Fruit fly (Drosophila melanogaster) whole organism, embryonic: ENCODE measurements around the gene CG7402.

Experiments used
- Atf-2 ChIP-seq: fragments of 200-800 bp; sonication (Bioruptor generic); optimal IDR thresholded peaks from 2 replicates; lab custom pipeline; 2016; ENCODE audit warnings: missing biosample characterization, missing genetic modification characterization
- BtbVII ChIP-seq: fragments of 200-800 bp; sonication (Bioruptor generic); optimal IDR thresholded peaks from 3 replicates; lab custom pipeline; 2017; ENCODE audit warnings: missing biosample characterization, mild to moderate bottlenecking, missing genetic modification characterization
- CG11093 ChIP-seq: fragments of 200-800 bp; sonication (Bioruptor generic); IDR thresholded peaks from 3 replicates; pipeline ENCODE4 v1.3.6; 2022; ENCODE audit warnings: missing biosample characterization, missing genetic modification characterization
- CG18476 ChIP-seq: fragments of 200-800 bp; sonication (Bioruptor generic); optimal IDR thresholded peaks from 2 replicates; lab custom pipeline; 2016; ENCODE audit warnings: missing biosample characterization, mild to moderate bottlenecking, missing genetic modification characterization
- CG18599 ChIP-seq: fragments of 200-800 bp; sonication (Bioruptor generic); optimal IDR thresholded peaks from 3 replicates; lab custom pipeline; 2017; ENCODE audit warnings: missing biosample characterization, missing genetic modification characterization, mild to moderate bottlenecking, moderate library complexity, missing genetic modification reagents
- CG2678 ChIP-seq: fragments of 200-800 bp; sonication (Bioruptor generic); optimal IDR thresholded peaks from 3 replicates; lab custom pipeline; 2019; ENCODE audit warnings: missing biosample characterization, mild to moderate bottlenecking, missing genetic modification characterization, moderate library complexity
- CG34376 ChIP-seq: fragments of 200-800 bp; sonication (Bioruptor generic); optimal IDR thresholded peaks from 2 replicates; lab custom pipeline; 2018; ENCODE audit warnings: missing biosample characterization, mild to moderate bottlenecking, missing genetic modification characterization
- CG3838 ChIP-seq: fragments of 200-800 bp; sonication (Bioruptor generic); optimal IDR thresholded peaks from 3 replicates; lab custom pipeline; 2016; ENCODE audit warnings: missing biosample characterization, missing genetic modification characterization
- CG5245 ChIP-seq: fragments of 200-800 bp; sonication (Bioruptor generic); optimal IDR thresholded peaks from 3 replicates; lab custom pipeline; 2016; ENCODE audit warnings: missing biosample characterization, missing genetic modification characterization
- CG6689 ChIP-seq: fragments of 200-800 bp; sonication (Bioruptor generic); IDR thresholded peaks from 2 replicates; pipeline ENCODE4 v1.3.6; 2022; ENCODE audit warnings: missing biosample characterization, missing genetic modification characterization
- CG6854 ChIP-seq: fragments of 200-800 bp; sonication (Bioruptor generic); optimal IDR thresholded peaks from 3 replicates; lab custom pipeline; 2017; ENCODE audit warnings: missing biosample characterization, mild to moderate bottlenecking, missing genetic modification characterization
- CG7372 ChIP-seq: fragments of 200-800 bp; sonication (Bioruptor generic); IDR thresholded peaks from 2 replicates; pipeline ENCODE4 v1.3.6; 2022; ENCODE audit warnings: missing biosample characterization, missing genetic modification characterization
- CG8290 ChIP-seq, 3 experiments: fragments of 200-800 bp; sonication (Bioruptor generic); optimal IDR thresholded peaks; 2 replicates each; lab custom pipeline; 2016 to 2019; ENCODE audit warnings: missing biosample characterization in 3 of 3, missing genetic modification characterization in 3 of 3, mild to moderate bottlenecking in 2 of 3, moderate library complexity in 1 of 3
- CG9932 ChIP-seq: fragments of 200-800 bp; sonication (Bioruptor generic); IDR thresholded peaks from 2 replicates; pipeline ENCODE4 v1.3.6; 2022; ENCODE audit warnings: missing biosample characterization, missing genetic modification characterization
- CHES-1-like ChIP-seq: fragments of 200-800 bp; sonication (Bioruptor generic); optimal IDR thresholded peaks from 2 replicates; lab custom pipeline; 2016; ENCODE audit warnings: missing biosample characterization, missing genetic modification characterization
- Dfd ChIP-seq, 2 experiments: fragments of >200 bp; optimal IDR thresholded peaks; 2 replicates each; lab custom pipeline; 2017; ENCODE audit warnings: missing biosample characterization in 2 of 2, missing genetic modification characterization in 2 of 2
- Dip2 ChIP-seq: fragments of 200-800 bp; sonication (Bioruptor generic); IDR thresholded peaks from 2 replicates; pipeline ENCODE4 v1.3.6; 2022; ENCODE audit warnings: missing biosample characterization, missing genetic modification characterization
- Doc3 ChIP-seq: fragments of 200-800 bp; sonication (Bioruptor generic); IDR thresholded peaks from 3 replicates; pipeline ENCODE4 v1.3.6; 2022; ENCODE audit warnings: missing biosample characterization, missing genetic modification characterization; ENCODE audit not compliant: partially characterized antibody
- Drgx ChIP-seq: fragments of 200-800 bp; sonication (Bioruptor generic); IDR thresholded peaks from 2 replicates; pipeline ENCODE4 v1.3.6; 2022; ENCODE audit warnings: missing biosample characterization, missing genetic modification characterization
- Fer2 ChIP-seq: fragments of 200-800 bp; sonication (Bioruptor generic); optimal IDR thresholded peaks from 2 replicates; lab custom pipeline; 2018; ENCODE audit warnings: missing biosample characterization, mild to moderate bottlenecking, missing genetic modification characterization, moderate library complexity
- Mrtf ChIP-seq: fragments of 200-800 bp; sonication (Bioruptor generic); IDR thresholded peaks from 3 replicates; pipeline ENCODE4 v1.3.6; 2022; ENCODE audit warnings: missing biosample characterization, missing genetic modification characterization
- Sox102F ChIP-seq: fragments of 200-800 bp; sonication (Bioruptor generic); optimal IDR thresholded peaks from 2 replicates; lab custom pipeline; 2018; ENCODE audit warnings: missing biosample characterization, mild to moderate bottlenecking, missing genetic modification characterization, moderate library complexity
- Sry-β ChIP-seq: fragments of 200-800 bp; sonication (Bioruptor generic); optimal IDR thresholded peaks from 2 replicates; lab custom pipeline; 2018; ENCODE audit warnings: missing biosample characterization, mild to moderate bottlenecking, missing genetic modification characterization, moderate library complexity
- Stat92E ChIP-seq, 3 experiments: fragments of >200 bp in 2 of 3; fragments of 200-800 bp in 1 of 3; sonication (Bioruptor generic) in 1 of 3; optimal IDR thresholded peaks; 2 replicates each; lab custom pipeline; 2017 to 2019; ENCODE audit warnings: missing biosample characterization in 3 of 3, missing genetic modification characterization in 3 of 3, mild to moderate bottlenecking in 1 of 3, moderate library complexity in 1 of 3
- Taf1 ChIP-seq: fragments of 200-800 bp; sonication (Bioruptor generic); IDR thresholded peaks from 2 replicates; pipeline ENCODE4 v1.3.6; 2022; ENCODE audit warnings: missing biosample characterization, missing genetic modification characterization
- cwo ChIP-seq: fragments of 200-800 bp; sonication (Bioruptor generic); optimal IDR thresholded peaks from 3 replicates; lab custom pipeline; 2017; ENCODE audit warnings: missing biosample characterization, missing genetic modification characterization, mild to moderate bottlenecking, moderate library complexity, missing genetic modification reagents
- dm ChIP-seq: fragments of 200-800 bp; sonication (Bioruptor generic); optimal IDR thresholded peaks from 3 replicates; lab custom pipeline; 2016; ENCODE audit warnings: missing biosample characterization, missing genetic modification characterization
- exex ChIP-seq: fragments of 200-800 bp; sonication (Bioruptor generic); optimal IDR thresholded peaks from 4 replicates; lab custom pipeline; 2018; ENCODE audit warnings: missing biosample characterization, mild to moderate bottlenecking, missing genetic modification characterization, moderate library complexity
- grn ChIP-seq: fragments of 200-800 bp; sonication (Bioruptor generic); optimal IDR thresholded peaks from 3 replicates; lab custom pipeline; 2017; ENCODE audit warnings: missing biosample characterization, missing genetic modification characterization
- ham ChIP-seq: fragments of 200-800 bp; sonication (Bioruptor generic); IDR thresholded peaks from 2 replicates; pipeline ENCODE4 v1.3.6; 2022; ENCODE audit warnings: missing biosample characterization, missing genetic modification characterization
- kah ChIP-seq: fragments of 200-800 bp; sonication (Bioruptor generic); optimal IDR thresholded peaks from 2 replicates; lab custom pipeline; 2018; ENCODE audit warnings: missing biosample characterization, mild to moderate bottlenecking, missing genetic modification characterization
- lab ChIP-seq: fragments of 200-800 bp; sonication (Bioruptor generic); optimal IDR thresholded peaks from 3 replicates; lab custom pipeline; 2017; ENCODE audit warnings: missing biosample characterization, missing genetic modification characterization, mild to moderate bottlenecking, moderate library complexity, missing genetic modification reagents
- lmd ChIP-seq: fragments of 200-800 bp; sonication (Bioruptor generic); IDR thresholded peaks from 2 replicates; pipeline ENCODE4 v1.3.6; 2022; ENCODE audit warnings: missing biosample characterization, missing genetic modification characterization
- mirr ChIP-seq: fragments of 200-800 bp; sonication (Bioruptor generic); optimal IDR thresholded peaks from 3 replicates; lab custom pipeline; 2018; ENCODE audit warnings: missing biosample characterization, mild to moderate bottlenecking, missing genetic modification characterization
- onecut ChIP-seq: fragments of 200-800 bp; sonication (Bioruptor generic); IDR thresholded peaks from 2 replicates; pipeline ENCODE4 v1.3.6; 2022; ENCODE audit warnings: missing biosample characterization, missing genetic modification characterization
- rib ChIP-seq: fragments of 200-800 bp; sonication (Bioruptor generic); IDR thresholded peaks from 2 replicates; pipeline ENCODE4 v1.3.6; 2022; ENCODE audit warnings: missing biosample characterization, missing genetic modification characterization
- row ChIP-seq: fragments of 200-800 bp; sonication (Bioruptor generic); IDR thresholded peaks from 3 replicates; pipeline ENCODE4 v1.3.6; 2022; ENCODE audit warnings: missing biosample characterization, missing genetic modification characterization
- sens ChIP-seq: fragments of 200-800 bp; sonication (Bioruptor generic); peaks from one replicate; lab custom pipeline; 2016; ENCODE audit warnings: missing biosample characterization, missing genetic modification characterization
- seq ChIP-seq: fragments of 200-800 bp; sonication (Bioruptor generic); IDR thresholded peaks from 2 replicates; pipeline ENCODE4 v1.3.6; 2022; ENCODE audit warnings: missing biosample characterization, missing genetic modification characterization
- shn ChIP-seq: fragments of 200-800 bp; sonication (Bioruptor generic); optimal IDR thresholded peaks from 3 replicates; lab custom pipeline; 2016; ENCODE audit warnings: missing biosample characterization, missing genetic modification characterization
- slp2 ChIP-seq: fragments of 200-800 bp; sonication (Bioruptor generic); optimal IDR thresholded peaks from 2 replicates; lab custom pipeline; 2016; ENCODE audit warnings: missing biosample characterization, missing genetic modification characterization
- so ChIP-seq: fragments of 200-800 bp; sonication (Bioruptor generic); IDR thresholded peaks from 3 replicates; pipeline ENCODE4 v1.3.6; 2022; ENCODE audit warnings: missing biosample characterization, missing genetic modification characterization
- sug ChIP-seq: fragments of 200-800 bp; optimal IDR thresholded peaks from 2 replicates; lab custom pipeline; 2019; ENCODE audit warnings: missing biosample characterization, mild to moderate bottlenecking, missing genetic modification characterization, moderate library complexity
- tgo ChIP-seq: fragments of 200-800 bp; sonication (Bioruptor generic); IDR thresholded peaks from 3 replicates; pipeline ENCODE4 v1.3.6; 2022; ENCODE audit warnings: missing biosample characterization, missing genetic modification characterization
- tin ChIP-seq: fragments of 200-800 bp; sonication (Bioruptor generic); optimal IDR thresholded peaks from 3 replicates; lab custom pipeline; 2016; ENCODE audit warnings: missing biosample characterization, missing genetic modification characterization
- zfh1 ChIP-seq: fragments of 200-800 bp; sonication (Bioruptor generic); IDR thresholded peaks from 3 replicates; pipeline ENCODE4 v1.3.6; 2022; ENCODE audit warnings: missing biosample characterization, missing genetic modification characterization

Gene CG7402

dm6 chr3L:17902186-17902585 is 14.7 kb downstream of the CG7402 start:
- no peak for TF ChIP-seq CG6854 (GFP tag; lab: Kevin White, UChicago)
- TF ChIP-seq exex (tag; lab: Kevin White, UChicago): peak; percentile 90
- peak; percentile 11 for TF ChIP-seq lab (GFP tag; lab: Kevin White, UChicago)
- TF ChIP-seq grn (GFP tag; lab: Kevin White, UChicago): peak; percentile 63
- TF ChIP-seq sens: peak; percentile 18
- no peak for TF ChIP-seq CG5245 (GFP tag; lab: Kevin White, UChicago)
- no peak for TF ChIP-seq Taf1 (GFP tag; lab: Robert Waterston, UW)
- TF ChIP-seq, all 482 proteins: peak for 4

dm6 chr3L:17902621-17903020 is 15.1 kb downstream of the CG7402 start:
- 0 out of 2 replicates have a peak, but pooled peaks have one; percentile 13 for TF ChIP-seq CG7372
- no peak for TF ChIP-seq Fer2
- TF ChIP-seq CG2678 (tag; lab: Kevin White, UChicago): peak; percentile 6

- TF ChIP-seq sug (tag; lab: Kevin White, UChicago): peak; percentile 60
- TF ChIP-seq CG34376 (GFP tag; lab: Kevin White, UChicago): peak; percentile 13
- TF ChIP-seq CG18476 (GFP tag; lab: Kevin White, UChicago): peak; percentile 24
- 0 out of 3 replicates have a peak, but pooled peaks have one; percentile 8 for TF ChIP-seq row (GFP tag; lab: Robert Waterston, UW)
- TF ChIP-seq Stat92E (GFP tag; optimal IDR thresholded peaks at IDR 0.05; lab: Kevin White, UChicago): no peak
- TF ChIP-seq exex (tag; lab: Kevin White, UChicago): peak; percentile 53
- TF ChIP-seq Atf-2 (GFP tag; lab: Kevin White, UChicago): no peak
- TF ChIP-seq slp2: no peak
- peak; percentile 68 for TF ChIP-seq cwo (GFP tag; lab: Kevin White, UChicago)
- TF ChIP-seq Drgx (GFP tag; lab: Robert Waterston, UW): 0 out of 2 replicates have a peak, but pooled peaks have one; percentile 18
- peak; percentile 60 for TF ChIP-seq mirr (GFP tag; lab: Kevin White, UChicago)
- peak; percentile 21 for TF ChIP-seq CG18599
Measured at dm6 chr3L:17903813-17904416, 16.4 kb downstream of the CG7402 start.

- TF ChIP-seq seq (GFP tag; lab: Robert Waterston, UW) (no peak), zfh1 (GFP tag; lab: Robert Waterston, UW) (0 out of 3 replicates have a peak, but pooled peaks have one; percentile 8), BtbVII (no peak), rib (GFP tag; lab: Robert Waterston, UW) (no peak), tin (no peak), tgo (GFP tag; lab: Robert Waterston, UW) (no peak), CG11093 (no peak), CHES-1-like (GFP tag; lab: Kevin White, UChicago) (no peak), Dip2 (GFP tag; lab: Robert Waterston, UW) (no peak), ham (GFP tag; lab: Robert Waterston, UW) (no peak), CG8290 (GFP tag; optimal IDR thresholded peaks at IDR 0.05; lab: Kevin White, UChicago) (no peak), CG8290 (tag; optimal IDR thresholded peaks at IDR 0.05; lab: Kevin White, UChicago) (peak in 1 of 2 experiments; percentile 41), Mrtf (GFP tag; lab: Robert Waterston, UW) (no peak), Sry-β (GFP tag; lab: Kevin White, UChicago) (no peak), dm (GFP tag; lab: Kevin White, UChicago) (no peak), CG9932 (GFP tag; lab: Robert Waterston, UW) (peak; percentile 18; the same call in 1 of the 2 replicates), kah (GFP tag; lab: Kevin White, UChicago) (no peak), Dfd (GFP tag; optimal IDR thresholded peaks at IDR 0.05; lab: Kevin White, UChicago) (no peak), Doc3 (no peak), grn (GFP tag; lab: Kevin White, UChicago) (peak; percentile 64), so (GFP tag; lab: Robert Waterston, UW) (no peak), CG3838 (no peak), Sox102F (peak; percentile 6), lmd (no peak), onecut (no peak), CG6689 (GFP tag; lab: Robert Waterston, UW) (no peak), shn (GFP tag; lab: Kevin White, UChicago) (no peak)
Measured at dm6 chr3L:17904593-17904992, 17.1 kb downstream of the CG7402 start.
